Worm (Caenorhabditis elegans) whole organism, L4/young adult: ENCODE data around the gene fbxa-3.
"Not testable (repeated sequence)": the region's sequence is repeated elsewhere in the genome, so short reads cannot be mapped to it uniquely, and the experiment has no call there.

Source experiments
- W03F9.2 ChIP-seq: fragments of 150-350 bp; optimal IDR thresholded peaks from 2 replicates; lab custom pipeline; 2014; ENCODE audit warnings: missing biosample characterization, missing genetic modification characterization
- dao-5 ChIP-seq: sonication (generic microtip); optimal IDR thresholded peaks from 2 replicates; lab custom pipeline; 2016; ENCODE audit warnings: missing genotype, missing genetic modification characterization, moderate library complexity, missing compliant biosample characterization
- him-1 ChIP-seq: sonication (generic microtip); optimal IDR thresholded peaks from 2 replicates; lab custom pipeline; 2016; ENCODE audit warnings: missing genotype, missing genetic modification reagents, missing genetic modification characterization, missing compliant biosample characterization

ce11 chrII:1862334-1862733, 41.7 kb upstream of the fbxa-3 start, which contains the start of gene fbxb-98:
- TF ChIP-seq him-1; W03F9.2 (tag; lab: Kevin White, UChicago); dao-5 (tag; lab: Kevin White, UChicago): not testable (repeated sequence)
